Fruit fly (Drosophila melanogaster) whole organism, embryonic: ENCODE measurements around the gene CG5835.

Experiments used
- Ada2b ChIP-seq: fragments of 200-800 bp; sonication (Bioruptor generic); IDR thresholded peaks from 2 replicates; pipeline ENCODE4 v1.3.6; 2022; ENCODE audit warnings: missing biosample characterization, missing genetic modification characterization
- CG10321 ChIP-seq: fragments of 200-800 bp; sonication (Bioruptor generic); IDR thresholded peaks from 2 replicates; pipeline ENCODE4 v1.3.6; 2022; ENCODE audit warnings: missing biosample characterization, missing genetic modification characterization
- CG10366 ChIP-seq: fragments of 200-800 bp; sonication (Bioruptor generic); IDR thresholded peaks from 2 replicates; pipeline ENCODE4 v1.3.6; 2022; ENCODE audit warnings: missing biosample characterization, missing genetic modification characterization
- CG10565 ChIP-seq: fragments of 200-800 bp; sonication (Bioruptor generic); optimal IDR thresholded peaks from 3 replicates; lab custom pipeline; 2016; ENCODE audit warnings: missing biosample characterization, mild to moderate bottlenecking, missing genetic modification characterization
- CG10959 ChIP-seq: fragments of 200-800 bp; sonication (Bioruptor generic); IDR thresholded peaks from 2 replicates; pipeline ENCODE4 v1.3.6; 2022; ENCODE audit warnings: missing biosample characterization, missing genetic modification characterization
- CG11085 ChIP-seq: fragments of 200-800 bp; sonication (Bioruptor generic); IDR thresholded peaks from 2 replicates; pipeline ENCODE4 v1.3.6; 2022; ENCODE audit warnings: missing biosample characterization, missing genetic modification characterization
- CG14965 ChIP-seq: fragments of 200-800 bp; sonication (Bioruptor generic); optimal IDR thresholded peaks from 2 replicates; lab custom pipeline; 2016; ENCODE audit warnings: missing biosample characterization, missing genetic modification characterization, borderline replicate concordance
- CG1529 ChIP-seq: fragments of 200-800 bp; sonication (Bioruptor generic); optimal IDR thresholded peaks from 3 replicates; lab custom pipeline; 2018; ENCODE audit warnings: missing biosample characterization, missing genetic modification characterization
- CG15696 ChIP-seq: fragments of 200-800 bp; sonication (Bioruptor generic); optimal IDR thresholded peaks from 2 replicates; lab custom pipeline; 2019; ENCODE audit warnings: missing biosample characterization, mild to moderate bottlenecking, missing genetic modification characterization, moderate library complexity
- CG17359 ChIP-seq: fragments of 200-800 bp; sonication (Bioruptor generic); optimal IDR thresholded peaks from 3 replicates; lab custom pipeline; 2018; ENCODE audit warnings: missing biosample characterization, mild to moderate bottlenecking, missing genetic modification characterization, moderate library complexity
- CG2712 ChIP-seq: fragments of 200-800 bp; optimal IDR thresholded peaks from 3 replicates; lab custom pipeline; 2019; ENCODE audit warnings: missing biosample characterization, mild to moderate bottlenecking, missing genetic modification characterization, moderate library complexity
- CG30431 ChIP-seq: fragments of 200-800 bp; sonication (Bioruptor generic); optimal IDR thresholded peaks from 2 replicates; lab custom pipeline; 2017; ENCODE audit warnings: missing biosample characterization, missing genetic modification characterization
- CG42726 ChIP-seq: fragments of 200-800 bp; sonication (Bioruptor generic); IDR thresholded peaks from 2 replicates; pipeline ENCODE4 v1.3.6; 2022; ENCODE audit warnings: missing biosample characterization, missing genetic modification characterization; ENCODE audit not compliant: partially characterized antibody
- CG4328 ChIP-seq: fragments of 200-800 bp; sonication (Bioruptor generic); optimal IDR thresholded peaks from 3 replicates; lab custom pipeline; 2017; ENCODE audit warnings: missing biosample characterization, missing genetic modification reagents, missing genetic modification characterization
- CG4404 ChIP-seq: fragments of 200-800 bp; sonication (Bioruptor generic); IDR thresholded peaks from 2 replicates; pipeline ENCODE4 v1.3.6; 2022; ENCODE audit warnings: missing biosample characterization, missing genetic modification characterization
- CG5245 ChIP-seq: fragments of 200-800 bp; sonication (Bioruptor generic); optimal IDR thresholded peaks from 3 replicates; lab custom pipeline; 2016; ENCODE audit warnings: missing biosample characterization, missing genetic modification characterization
- CG6175 ChIP-seq: fragments of 200-800 bp; sonication (Bioruptor generic); IDR thresholded peaks from 3 replicates; pipeline ENCODE4 v1.3.6; 2022; ENCODE audit warnings: missing biosample characterization, missing genetic modification characterization
- CG6813 ChIP-seq: fragments of 200-800 bp; sonication (Bioruptor generic); optimal IDR thresholded peaks from 2 replicates; lab custom pipeline; 2017; ENCODE audit warnings: missing biosample characterization, missing genetic modification characterization, mild to moderate bottlenecking, moderate library complexity, missing genetic modification reagents
- CG7839 ChIP-seq: fragments of 200-800 bp; sonication (Bioruptor generic); optimal IDR thresholded peaks from 3 replicates; lab custom pipeline; 2018; ENCODE audit warnings: missing biosample characterization, mild to moderate bottlenecking, missing genetic modification characterization, moderate library complexity
- CG8924 ChIP-seq: fragments of 200-800 bp; optimal IDR thresholded peaks from 3 replicates; lab custom pipeline; 2019; ENCODE audit warnings: missing biosample characterization, mild to moderate bottlenecking, missing genetic modification characterization, moderate library complexity
- CG9215 ChIP-seq: fragments of 200-800 bp; sonication (Bioruptor generic); IDR thresholded peaks from 2 replicates; pipeline ENCODE4 v1.3.6; 2022; ENCODE audit warnings: missing biosample characterization, missing genetic modification characterization
- CG9437 ChIP-seq: fragments of 200-800 bp; sonication (Bioruptor generic); optimal IDR thresholded peaks from 2 replicates; lab custom pipeline; 2018; ENCODE audit warnings: missing biosample characterization, mild to moderate bottlenecking, missing genetic modification characterization
- Camta ChIP-seq: fragments of 200-800 bp; sonication (Bioruptor generic); optimal IDR thresholded peaks from 2 replicates; lab custom pipeline; 2016; ENCODE audit warnings: missing biosample characterization, missing genetic modification characterization
- E2f1 ChIP-seq: fragments of 200-800 bp; sonication (Bioruptor generic); IDR thresholded peaks from 2 replicates; pipeline ENCODE4 v1.3.6; 2022; ENCODE audit warnings: missing biosample characterization, missing genetic modification characterization
- HmgZ ChIP-seq: fragments of 200-800 bp; sonication (Bioruptor generic); optimal IDR thresholded peaks from 2 replicates; lab custom pipeline; 2018; ENCODE audit warnings: missing biosample characterization, mild to moderate bottlenecking, missing genetic modification characterization
- Hmr ChIP-seq: fragments of 200-800 bp; sonication (Bioruptor generic); optimal IDR thresholded peaks from 3 replicates; lab custom pipeline; 2017; ENCODE audit warnings: mild to moderate bottlenecking, missing biosample characterization, missing genetic modification reagents, missing genetic modification characterization
- Hsf ChIP-seq: fragments of 200-800 bp; sonication (Bioruptor generic); optimal IDR thresholded peaks from 3 replicates; lab custom pipeline; 2016; ENCODE audit warnings: missing biosample characterization, missing genetic modification characterization
- Med ChIP-seq: fragments of 200-800 bp; sonication (Bioruptor generic); peaks from one replicate; lab custom pipeline; 2016; ENCODE audit warnings: missing biosample characterization, missing genetic modification characterization, mild to moderate bottlenecking, inconsistent platforms, moderate library complexity
- Meics ChIP-seq: fragments of 200-800 bp; sonication (Bioruptor generic); optimal IDR thresholded peaks from 2 replicates; lab custom pipeline; 2017; ENCODE audit warnings: missing biosample characterization, mild to moderate bottlenecking, missing genetic modification characterization
- Usf ChIP-seq: fragments of 200-800 bp; sonication (Bioruptor generic); optimal IDR thresholded peaks from 2 replicates; lab custom pipeline; 2017; ENCODE audit warnings: missing genotype, missing biosample characterization, missing genetic modification characterization
- ab ChIP-seq: fragments of 200-800 bp; sonication (Bioruptor generic); optimal IDR thresholded peaks from 2 replicates; lab custom pipeline; 2016; ENCODE audit warnings: missing biosample characterization, missing genetic modification characterization
- ara ChIP-seq: fragments of 200-800 bp; sonication (Bioruptor generic); IDR thresholded peaks from 2 replicates; pipeline ENCODE4 v1.3.6; 2022; ENCODE audit warnings: missing biosample characterization, missing genetic modification characterization
- chn ChIP-seq: fragments of 200-800 bp; sonication (Bioruptor generic); optimal IDR thresholded peaks from 2 replicates; lab custom pipeline; 2016; ENCODE audit warnings: missing biosample characterization, missing genetic modification characterization
- dati ChIP-seq: fragments of 200-800 bp; sonication (Bioruptor generic); IDR thresholded peaks from 2 replicates; pipeline ENCODE4 v1.3.6; 2022; ENCODE audit warnings: missing biosample characterization, missing genetic modification characterization
- emc ChIP-seq: fragments of 200-800 bp; sonication (Bioruptor generic); optimal IDR thresholded peaks from 2 replicates; lab custom pipeline; 2016; ENCODE audit warnings: missing biosample characterization, missing genetic modification characterization
- eyg ChIP-seq: fragments of 200-800 bp; sonication (Bioruptor generic); optimal IDR thresholded peaks from 3 replicates; lab custom pipeline; 2016; ENCODE audit warnings: missing biosample characterization, missing genetic modification characterization
- jing ChIP-seq: fragments of 200-800 bp; sonication (Bioruptor generic); optimal IDR thresholded peaks from 2 replicates; lab custom pipeline; 2018; ENCODE audit warnings: missing biosample characterization, mild to moderate bottlenecking, missing genetic modification characterization
- lbe ChIP-seq: fragments of 200-800 bp; sonication (Bioruptor generic); optimal IDR thresholded peaks from 2 replicates; lab custom pipeline; 2016; ENCODE audit warnings: missing biosample characterization, mild to moderate bottlenecking, missing genetic modification characterization
- lola ChIP-seq, 3 experiments: fragments of >200 bp in 2 of 3; fragments of 200-800 bp in 1 of 3; sonication (Bioruptor generic) in 1 of 3; optimal IDR thresholded peaks; 2 replicates each; lab custom pipeline; 2017 to 2019; ENCODE audit warnings: missing biosample characterization in 3 of 3, missing genetic modification characterization in 3 of 3, mild to moderate bottlenecking in 1 of 3, moderate library complexity in 1 of 3
- nerfin-1 ChIP-seq: fragments of 200-800 bp; sonication (Bioruptor generic); optimal IDR thresholded peaks from 3 replicates; lab custom pipeline; 2019; ENCODE audit warnings: missing biosample characterization, mild to moderate bottlenecking, missing genetic modification characterization, moderate library complexity
- onecut ChIP-seq: fragments of 200-800 bp; sonication (Bioruptor generic); IDR thresholded peaks from 2 replicates; pipeline ENCODE4 v1.3.6; 2022; ENCODE audit warnings: missing biosample characterization, missing genetic modification characterization
- pita ChIP-seq: fragments of 200-800 bp; sonication (Bioruptor generic); optimal IDR thresholded peaks from 2 replicates; lab custom pipeline; 2017; ENCODE audit warnings: missing biosample characterization, mild to moderate bottlenecking, missing genetic modification characterization
- psq ChIP-seq: fragments of 200-800 bp; sonication (Bioruptor generic); optimal IDR thresholded peaks from 2 replicates; lab custom pipeline; 2017; ENCODE audit warnings: missing biosample characterization, missing genetic modification characterization
- run ChIP-seq: fragments of 200-800 bp; sonication (Bioruptor generic); optimal IDR thresholded peaks from 3 replicates; lab custom pipeline; 2018; ENCODE audit warnings: missing biosample characterization, mild to moderate bottlenecking, missing genetic modification characterization
- so ChIP-seq: fragments of 200-800 bp; sonication (Bioruptor generic); IDR thresholded peaks from 3 replicates; pipeline ENCODE4 v1.3.6; 2022; ENCODE audit warnings: missing biosample characterization, missing genetic modification characterization
- tll ChIP-seq, 2 experiments: fragments of 200-800 bp in 1 of 2; fragments of >200 bp in 1 of 2; sonication (Bioruptor generic) in 1 of 2; optimal IDR thresholded peaks; 2 replicates each; lab custom pipeline; 2017 to 2019; ENCODE audit warnings: missing biosample characterization in 2 of 2, missing genetic modification characterization in 2 of 2, mild to moderate bottlenecking in 1 of 2, moderate library complexity in 1 of 2
- trem ChIP-seq: fragments of 200-800 bp; optimal IDR thresholded peaks from 3 replicates; lab custom pipeline; 2019; ENCODE audit warnings: missing biosample characterization, mild to moderate bottlenecking, missing genetic modification characterization, moderate library complexity
- tx ChIP-seq: fragments of 200-800 bp; sonication (Bioruptor generic); optimal IDR thresholded peaks from 2 replicates; lab custom pipeline; 2016; ENCODE audit warnings: missing biosample characterization, missing genetic modification characterization
- z ChIP-seq: fragments of 200-800 bp; sonication (Bioruptor generic); IDR thresholded peaks from 3 replicates; pipeline ENCODE4 v1.3.6; 2022; ENCODE audit warnings: missing biosample characterization, missing genetic modification characterization

The CG5835 gene

dm6 chr3R:19163972-19164819 lies 10.7 kb upstream of the CG5835 start, which contains the start of gene sqz (continued):
- TF ChIP-seq CG8924 (tag; lab: Kevin White, UChicago), result peak; percentile 45
- TF ChIP-seq lbe, result peak; percentile 69
- no peak for TF ChIP-seq ab (GFP tag; lab: Kevin White, UChicago)
- TF ChIP-seq CG14965, result no peak
- TF ChIP-seq CG9215 (GFP tag; lab: Robert Waterston, UW), result no peak
- peak; percentile 21 for TF ChIP-seq trem (tag; lab: Kevin White, UChicago)
- no peak for TF ChIP-seq CG10321
- TF ChIP-seq CG1529 (GFP tag; lab: Kevin White, UChicago), result no peak
- TF ChIP-seq CG4328 (GFP tag; lab: Kevin White, UChicago), result no peak
- TF ChIP-seq HmgZ (tag; lab: Kevin White, UChicago), result peak; percentile 2
- TF ChIP-seq chn, result no peak
- TF ChIP-seq Hsf, result no peak
- no peak for TF ChIP-seq nerfin-1 (tag; lab: Kevin White, UChicago)
- TF ChIP-seq CG5245, result no peak
- TF ChIP-seq CG30431 (GFP tag; lab: Kevin White, UChicago), result no peak
- TF ChIP-seq z (GFP tag; lab: Robert Waterston, UW), result peak; percentile 60; the same call in 1 of the 3 replicates
- no peak for TF ChIP-seq CG6175 (GFP tag; lab: Robert Waterston, UW)
- TF ChIP-seq onecut, result 0 out of 2 replicates have a peak, but pooled peaks have one; percentile 20
- TF ChIP-seq CG4404 (GFP tag; lab: Robert Waterston, UW), result no peak
- peak; percentile 50 for TF ChIP-seq psq (GFP tag; lab: Kevin White, UChicago)
- TF ChIP-seq CG15696 (tag; lab: Kevin White, UChicago), result no peak
- TF ChIP-seq CG2712 (tag; lab: Kevin White, UChicago), result peak; percentile 4
- TF ChIP-seq pita (GFP tag; lab: Kevin White, UChicago), result no peak
- peak; percentile 6 for TF ChIP-seq run (tag; lab: Kevin White, UChicago)
- TF ChIP-seq E2f1 (GFP tag; lab: Robert Waterston, UW), result no peak
- no peak for TF ChIP-seq lola (GFP tag; optimal IDR thresholded peaks at IDR 0.05; lab: Kevin White, UChicago)
- peak; percentile 78 for TF ChIP-seq Med (GFP tag; lab: Kevin White, UChicago)
- no peak for TF ChIP-seq CG7839 (tag; lab: Kevin White, UChicago)
- no peak for TF ChIP-seq jing (GFP tag; lab: Kevin White, UChicago)
- no peak for TF ChIP-seq tll (GFP tag; optimal IDR thresholded peaks at IDR 0.05; lab: Kevin White, UChicago)
- TF ChIP-seq CG10366 (GFP tag; lab: Robert Waterston, UW), result no peak
- TF ChIP-seq CG6813 (GFP tag; lab: Kevin White, UChicago), result peak; percentile 39
- no peak for TF ChIP-seq Camta
- no peak for TF ChIP-seq CG10565 (GFP tag; lab: Kevin White, UChicago)
- no peak for TF ChIP-seq CG17359 (tag; lab: Kevin White, UChicago)
- no peak for TF ChIP-seq dati (GFP tag; lab: Robert Waterston, UW)
- TF ChIP-seq Hmr (GFP tag; lab: Kevin White, UChicago), result peak; percentile 56
- no peak for TF ChIP-seq emc (GFP tag; lab: Kevin White, UChicago)
- no peak for TF ChIP-seq Meics
- no peak for TF ChIP-seq tx (GFP tag; lab: Kevin White, UChicago)
- TF ChIP-seq eyg (GFP tag; lab: Kevin White, UChicago), result no peak
- no peak for TF ChIP-seq Ada2b (GFP tag; lab: Robert Waterston, UW)
- TF ChIP-seq Usf, result no peak
- TF ChIP-seq so (GFP tag; lab: Robert Waterston, UW), result peak; percentile 42; the same call in 1 of the 3 replicates
- peak; percentile 56 for TF ChIP-seq CG9437 (GFP tag; lab: Kevin White, UChicago)
- no peak; the same call in 1 of the 2 replicates for TF ChIP-seq CG42726 (GFP tag; lab: Robert Waterston, UW)
- no peak for TF ChIP-seq CG11085 (GFP tag; lab: Robert Waterston, UW)
- no peak for TF ChIP-seq CG10959
- TF ChIP-seq ara (GFP tag; lab: Robert Waterston, UW), result 0 out of 2 replicates have a peak, but pooled peaks have one; percentile 37
